Worm (Caenorhabditis elegans): ENCODE results near the gene EGAP5.1.

DNA sequence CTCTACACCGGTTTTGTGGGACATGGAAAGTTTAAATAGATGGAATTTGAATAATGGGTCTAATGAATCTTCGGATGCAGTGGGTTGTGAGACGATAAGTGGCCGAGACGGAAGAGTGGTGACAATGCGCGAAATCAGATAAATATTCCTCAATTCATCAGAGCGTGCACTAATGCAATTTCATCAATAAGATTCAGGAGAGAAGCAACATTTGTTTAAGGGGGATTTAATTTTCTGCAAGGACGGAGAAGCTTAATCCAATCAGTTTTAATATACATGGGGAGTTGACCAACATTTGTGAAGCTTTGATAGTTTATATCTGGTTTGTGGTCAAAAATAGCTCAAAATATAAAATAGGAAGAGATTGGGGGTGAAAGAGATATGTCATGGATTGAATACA is 33.4 kb upstream of the EGAP5.1 start:
- TF ChIP-seq let-526 (GFP tag; IDR thresholded peaks at IDR 0.05) (no peak), hrde-1 (tag; optimal IDR thresholded peaks at IDR 0.05; ENCODE audit: borderline replicate concordance) (no peak), madf-8 (GFP tag; conservative IDR thresholded peaks at IDR 0.05) (no peak), mxl-1 (tag; optimal IDR thresholded peaks at IDR 0.05) (no peak), hmg-1.2 (GFP tag; IDR thresholded peaks at IDR 0.05) (no peak), rpc-1 (optimal IDR thresholded peaks at IDR 0.05) (no peak), rpc-1 (tag; optimal IDR thresholded peaks at IDR 0.05) (no peak), nfya-1 (tag; optimal IDR thresholded peaks at IDR 0.05; ENCODE audit: borderline replicate concordance, insufficient read depth) (no peak)
